Fruit fly (Drosophila melanogaster) whole organism, embryonic: ENCODE results near the gene Ugt35A1.

Experiments used
- Ada2b ChIP-seq: fragments of 200-800 bp; sonication (Bioruptor generic); IDR thresholded peaks from 2 replicates; pipeline ENCODE4 v1.3.6; 2022; ENCODE audit warnings: missing biosample characterization, missing genetic modification characterization
- Antp ChIP-seq: fragments of 200-800 bp; sonication (Bioruptor generic); optimal IDR thresholded peaks from 3 replicates; lab custom pipeline; 2016; ENCODE audit warnings: missing biosample characterization, missing genetic modification characterization
- C15 ChIP-seq: fragments of 200-800 bp; sonication (Bioruptor generic); IDR thresholded peaks from 3 replicates; pipeline ENCODE4 v1.3.6; 2022; ENCODE audit warnings: missing biosample characterization, missing genetic modification characterization
- CG11247 ChIP-seq: fragments of 200-800 bp; sonication (Bioruptor generic); IDR thresholded peaks from 2 replicates; pipeline ENCODE4 v1.3.6; 2022; ENCODE audit warnings: missing biosample characterization, missing genetic modification characterization
- CG11398 ChIP-seq: fragments of 200-800 bp; sonication (Bioruptor generic); optimal IDR thresholded peaks from 2 replicates; lab custom pipeline; 2016; ENCODE audit warnings: missing biosample characterization, missing genetic modification characterization
- CG11560 ChIP-seq: fragments of 200-800 bp; sonication (Bioruptor generic); IDR thresholded peaks from 3 replicates; pipeline ENCODE4 v1.3.6; 2022; ENCODE audit warnings: missing biosample characterization, missing genetic modification characterization
- CG12391 ChIP-seq: fragments of 200-800 bp; sonication (Bioruptor generic); optimal IDR thresholded peaks from 3 replicates; lab custom pipeline; 2018; ENCODE audit warnings: missing biosample characterization, mild to moderate bottlenecking, missing genetic modification characterization, moderate library complexity
- CG12769 ChIP-seq: fragments of 200-800 bp; sonication (Bioruptor generic); optimal IDR thresholded peaks from 2 replicates; lab custom pipeline; 2019; ENCODE audit warnings: missing biosample characterization, mild to moderate bottlenecking, missing genetic modification characterization, moderate library complexity
- CG17359 ChIP-seq: fragments of 200-800 bp; sonication (Bioruptor generic); optimal IDR thresholded peaks from 3 replicates; lab custom pipeline; 2018; ENCODE audit warnings: missing biosample characterization, mild to moderate bottlenecking, missing genetic modification characterization, moderate library complexity
- CG18476 ChIP-seq: fragments of 200-800 bp; sonication (Bioruptor generic); optimal IDR thresholded peaks from 2 replicates; lab custom pipeline; 2016; ENCODE audit warnings: missing biosample characterization, mild to moderate bottlenecking, missing genetic modification characterization
- CG32767 ChIP-seq: fragments of 200-800 bp; sonication (Bioruptor generic); IDR thresholded peaks from 2 replicates; pipeline ENCODE4 v1.3.6; 2022; ENCODE audit warnings: missing biosample characterization, missing genetic modification characterization
- CG33213 ChIP-seq: fragments of 200-800 bp; sonication (Bioruptor generic); optimal IDR thresholded peaks from 3 replicates; lab custom pipeline; 2016; ENCODE audit warnings: missing biosample characterization, missing genetic modification characterization
- CG4360 ChIP-seq: fragments of 200-800 bp; sonication (Bioruptor generic); IDR thresholded peaks from 2 replicates; pipeline ENCODE4 v1.3.6; 2022; ENCODE audit warnings: missing biosample characterization, missing genetic modification characterization
- CG4617 ChIP-seq: fragments of 200-800 bp; sonication (Bioruptor generic); optimal IDR thresholded peaks from 3 replicates; lab custom pipeline; 2016; ENCODE audit warnings: missing biosample characterization, missing genetic modification characterization, borderline replicate concordance
- CG5245 ChIP-seq: fragments of 200-800 bp; sonication (Bioruptor generic); optimal IDR thresholded peaks from 3 replicates; lab custom pipeline; 2016; ENCODE audit warnings: missing biosample characterization, missing genetic modification characterization
- CG6654 ChIP-seq: fragments of 200-800 bp; sonication (Bioruptor generic); optimal IDR thresholded peaks from 2 replicates; lab custom pipeline; 2017; ENCODE audit warnings: missing biosample characterization, mild to moderate bottlenecking, missing genetic modification characterization
- CG8281 ChIP-seq: fragments of 200-800 bp; sonication (Bioruptor generic); optimal IDR thresholded peaks from 2 replicates; lab custom pipeline; 2018; ENCODE audit warnings: missing biosample characterization, mild to moderate bottlenecking, missing genetic modification characterization, moderate library complexity
- CG8290 ChIP-seq, 3 experiments: fragments of 200-800 bp; sonication (Bioruptor generic); optimal IDR thresholded peaks; 2 replicates each; lab custom pipeline; 2016 to 2019; ENCODE audit warnings: missing biosample characterization in 3 of 3, missing genetic modification characterization in 3 of 3, mild to moderate bottlenecking in 2 of 3, moderate library complexity in 1 of 3
- CG8765 ChIP-seq: fragments of 200-800 bp; sonication (Bioruptor generic); IDR thresholded peaks from 2 replicates; pipeline ENCODE4 v1.3.6; 2022; ENCODE audit warnings: missing biosample characterization, missing genetic modification characterization
- CG9609 ChIP-seq: fragments of 200-800 bp; sonication (Bioruptor generic); optimal IDR thresholded peaks from 3 replicates; lab custom pipeline; 2016; ENCODE audit warnings: missing biosample characterization, missing genetic modification characterization
- Chrac-16 ChIP-seq: fragments of 200-800 bp; sonication (Bioruptor generic); optimal IDR thresholded peaks from 3 replicates; lab custom pipeline; 2016; ENCODE audit warnings: missing biosample characterization, missing genetic modification characterization
- CrebB ChIP-seq: fragments of 200-800 bp; sonication (Bioruptor generic); optimal IDR thresholded peaks from 3 replicates; lab custom pipeline; 2018; ENCODE audit warnings: missing biosample characterization, mild to moderate bottlenecking, missing genetic modification characterization
- Dip2 ChIP-seq: fragments of 200-800 bp; sonication (Bioruptor generic); IDR thresholded peaks from 2 replicates; pipeline ENCODE4 v1.3.6; 2022; ENCODE audit warnings: missing biosample characterization, missing genetic modification characterization
- E2f1 ChIP-seq: fragments of 200-800 bp; sonication (Bioruptor generic); IDR thresholded peaks from 2 replicates; pipeline ENCODE4 v1.3.6; 2022; ENCODE audit warnings: missing biosample characterization, missing genetic modification characterization
- Ets97D ChIP-seq: fragments of 200-800 bp; sonication (Bioruptor generic); optimal IDR thresholded peaks from 3 replicates; lab custom pipeline; 2016; ENCODE audit warnings: missing biosample characterization, missing genetic modification characterization
- HLH4C ChIP-seq: fragments of 200-800 bp; sonication (Bioruptor generic); IDR thresholded peaks from 3 replicates; pipeline ENCODE4 v1.3.6; 2022; ENCODE audit warnings: missing biosample characterization, missing genetic modification characterization; ENCODE audit not compliant: partially characterized antibody
- HmgZ ChIP-seq: fragments of 200-800 bp; sonication (Bioruptor generic); optimal IDR thresholded peaks from 2 replicates; lab custom pipeline; 2018; ENCODE audit warnings: missing biosample characterization, mild to moderate bottlenecking, missing genetic modification characterization
- Lpt ChIP-seq: fragments of >200 bp; optimal IDR thresholded peaks from 2 replicates; lab custom pipeline; 2018; ENCODE audit warnings: missing biosample characterization, missing genetic modification characterization
- Mrtf ChIP-seq: fragments of 200-800 bp; sonication (Bioruptor generic); IDR thresholded peaks from 3 replicates; pipeline ENCODE4 v1.3.6; 2022; ENCODE audit warnings: missing biosample characterization, missing genetic modification characterization
- NfI ChIP-seq: fragments of 200-800 bp; sonication (Bioruptor generic); optimal IDR thresholded peaks from 3 replicates; lab custom pipeline; 2018; ENCODE audit warnings: missing biosample characterization, mild to moderate bottlenecking, missing genetic modification characterization, moderate library complexity
- Oli ChIP-seq: fragments of 200-800 bp; sonication (Bioruptor generic); optimal IDR thresholded peaks from 2 replicates; lab custom pipeline; 2018; ENCODE audit warnings: missing biosample characterization, mild to moderate bottlenecking, missing genetic modification characterization, moderate library complexity
- Opbp ChIP-seq: fragments of 200-800 bp; sonication (Bioruptor generic); IDR thresholded peaks from 3 replicates; pipeline ENCODE4 v1.3.6; 2022; ENCODE audit warnings: missing biosample characterization, missing genetic modification characterization; ENCODE audit not compliant: partially characterized antibody
- Optix ChIP-seq: fragments of 200-800 bp; sonication (Bioruptor generic); IDR thresholded peaks from 3 replicates; pipeline ENCODE4 v1.3.6; 2022; ENCODE audit warnings: missing biosample characterization, missing genetic modification characterization
- al ChIP-seq: fragments of 200-800 bp; sonication (Bioruptor generic); IDR thresholded peaks from 2 replicates; pipeline ENCODE4 v1.3.6; 2022; ENCODE audit warnings: missing biosample characterization, missing genetic modification characterization
- bsh ChIP-seq, 2 experiments: fragments of 200-800 bp; sonication (Bioruptor generic); optimal IDR thresholded peaks; 2 replicates each; lab custom pipeline; 2017 to 2018; ENCODE audit warnings: mild to moderate bottlenecking in 2 of 2, missing biosample characterization in 2 of 2, missing genetic modification characterization in 2 of 2, moderate library complexity in 1 of 2
- cg ChIP-seq: fragments of 200-800 bp; sonication (Bioruptor generic); optimal IDR thresholded peaks from 3 replicates; lab custom pipeline; 2019; ENCODE audit warnings: missing biosample characterization, mild to moderate bottlenecking, missing genetic modification characterization, moderate library complexity
- crc ChIP-seq: fragments of 200-800 bp; sonication (Bioruptor generic); optimal IDR thresholded peaks from 2 replicates; lab custom pipeline; 2016; ENCODE audit warnings: missing biosample characterization, missing genetic modification characterization
- dan ChIP-seq: fragments of 200-800 bp; sonication (Bioruptor generic); IDR thresholded peaks from 2 replicates; pipeline ENCODE4 v1.3.6; 2022; ENCODE audit warnings: missing biosample characterization, missing genetic modification characterization
- ems ChIP-seq: fragments of 200-800 bp; sonication (Bioruptor generic); optimal IDR thresholded peaks from 3 replicates; lab custom pipeline; 2016; ENCODE audit warnings: missing biosample characterization, missing genetic modification characterization
- eyg ChIP-seq: fragments of 200-800 bp; sonication (Bioruptor generic); optimal IDR thresholded peaks from 3 replicates; lab custom pipeline; 2016; ENCODE audit warnings: missing biosample characterization, missing genetic modification characterization
- fd64A ChIP-seq: fragments of 200-800 bp; sonication (Bioruptor generic); optimal IDR thresholded peaks from 3 replicates; lab custom pipeline; 2018; ENCODE audit warnings: missing biosample characterization, mild to moderate bottlenecking, missing genetic modification characterization
- gce ChIP-seq: fragments of 200-800 bp; sonication (Bioruptor generic); IDR thresholded peaks from 3 replicates; pipeline ENCODE4 v1.3.6; 2022; ENCODE audit warnings: missing biosample characterization, missing genetic modification characterization
- gt ChIP-seq: fragments of 200-800 bp; sonication (Bioruptor generic); IDR thresholded peaks from 2 replicates; pipeline ENCODE4 v1.3.6; 2022; ENCODE audit warnings: missing biosample characterization, missing genetic modification characterization
- insv ChIP-seq, 2 experiments: fragments of 200-800 bp; sonication (Bioruptor generic); optimal IDR thresholded peaks; 3 replicates each; lab custom pipeline; 2016 to 2018; ENCODE audit warnings: missing biosample characterization in 2 of 2, missing genetic modification characterization in 2 of 2
- org-1 ChIP-seq: fragments of 200-800 bp; sonication (Bioruptor generic); optimal IDR thresholded peaks from 2 replicates; lab custom pipeline; 2017; ENCODE audit warnings: missing biosample characterization, missing genetic modification characterization
- peb ChIP-seq: fragments of 200-800 bp; sonication (Bioruptor generic); IDR thresholded peaks from 2 replicates; pipeline ENCODE4 v1.3.6; 2022; ENCODE audit warnings: missing biosample characterization, missing genetic modification characterization
- sens ChIP-seq: fragments of 200-800 bp; sonication (Bioruptor generic); peaks from one replicate; lab custom pipeline; 2016; ENCODE audit warnings: missing biosample characterization, missing genetic modification characterization
- shn ChIP-seq: fragments of 200-800 bp; sonication (Bioruptor generic); optimal IDR thresholded peaks from 3 replicates; lab custom pipeline; 2016; ENCODE audit warnings: missing biosample characterization, missing genetic modification characterization
- sisA ChIP-seq: fragments of 200-800 bp; sonication (Bioruptor generic); IDR thresholded peaks from 2 replicates; pipeline ENCODE4 v1.3.6; 2022; ENCODE audit warnings: missing biosample characterization, missing genetic modification characterization
- sr ChIP-seq: fragments of 200-800 bp; sonication (Bioruptor generic); IDR thresholded peaks from 3 replicates; pipeline ENCODE4 v1.3.6; 2022; ENCODE audit warnings: missing biosample characterization, missing genetic modification characterization
- unc-4 ChIP-seq: fragments of 200-800 bp; sonication (Bioruptor generic); IDR thresholded peaks from 2 replicates; pipeline ENCODE4 v1.3.6; 2022; ENCODE audit warnings: missing biosample characterization, missing genetic modification characterization; ENCODE audit not compliant: partially characterized antibody

Ugt35A1 gene

DNA sequence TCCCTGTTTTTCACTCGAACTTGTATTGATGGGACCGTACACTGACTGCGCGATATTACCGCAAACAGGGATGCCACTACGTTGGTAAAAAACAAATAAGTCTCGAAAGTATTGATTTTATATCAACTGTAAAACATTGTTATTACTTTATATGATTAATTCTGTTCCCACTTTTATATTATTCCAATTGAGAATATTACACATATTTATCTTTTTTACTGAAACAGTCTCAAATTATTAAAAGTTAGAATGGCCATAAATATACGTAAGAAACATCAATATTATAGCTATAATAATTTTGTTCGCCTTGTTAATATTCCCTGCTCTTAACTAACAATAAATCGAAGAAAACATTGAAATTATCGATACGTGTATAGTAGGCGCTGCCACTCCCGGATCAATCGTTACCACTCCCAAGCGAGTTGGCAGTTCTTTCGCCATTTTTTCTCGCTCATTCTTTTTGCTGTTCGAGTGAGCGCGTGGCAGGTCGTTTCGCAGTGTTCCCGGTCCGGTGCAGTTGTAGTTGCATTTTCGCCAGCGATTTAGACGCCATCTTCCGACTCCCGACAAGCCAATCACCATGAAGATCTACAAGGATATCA lies 37.4 kb upstream of the Ugt35A1 start, which contains the start of the genes SdhC and Tctp (continued):
- peak in 1 of 2 experiments; percentile 15 for TF ChIP-seq insv (GFP tag; optimal IDR thresholded peaks at IDR 0.05; lab: Kevin White, UChicago)
- TF ChIP-seq shn (GFP tag; lab: Kevin White, UChicago): peak; percentile 38
- TF ChIP-seq Optix (GFP tag; lab: Robert Waterston, UW): no peak
- TF ChIP-seq CG8765 (GFP tag; lab: Robert Waterston, UW): no peak
- no peak for TF ChIP-seq org-1 (GFP tag; lab: Kevin White, UChicago)
- TF ChIP-seq CG12391 (tag; lab: Kevin White, UChicago): peak; percentile 77
- TF ChIP-seq CG11560 (tag; lab: Robert Waterston, UW): no peak
- TF ChIP-seq Dip2 (GFP tag; lab: Robert Waterston, UW): no peak
- TF ChIP-seq dan (GFP tag; lab: Robert Waterston, UW): no peak
- TF ChIP-seq eyg (GFP tag; lab: Kevin White, UChicago): no peak
- TF ChIP-seq Chrac-16 (GFP tag; lab: Kevin White, UChicago): peak; percentile 27
- TF ChIP-seq CG18476: peak; percentile 38
- TF ChIP-seq sr (GFP tag; lab: Robert Waterston, UW): no peak
- peak; percentile 19 for TF ChIP-seq CG33213 (GFP tag; lab: Kevin White, UChicago)
- no peak for TF ChIP-seq CG4360
- TF ChIP-seq gce (GFP tag; lab: Robert Waterston, UW): no peak
- TF ChIP-seq CG17359 (tag; lab: Kevin White, UChicago): no peak
- peak; percentile 38 for TF ChIP-seq NfI
- peak in 1 of 2 experiments; percentile 20 for TF ChIP-seq bsh (GFP tag; optimal IDR thresholded peaks at IDR 0.05; lab: Kevin White, UChicago)
- TF ChIP-seq ems: no peak
- peak; percentile 38 for TF ChIP-seq CG4617 (GFP tag; lab: Kevin White, UChicago)
- TF ChIP-seq Ada2b (GFP tag; lab: Robert Waterston, UW): no peak
- peak; percentile 28 for TF ChIP-seq CG8290 (GFP tag; optimal IDR thresholded peaks at IDR 0.05; lab: Kevin White, UChicago)
- TF ChIP-seq CG8290 (tag; optimal IDR thresholded peaks at IDR 0.05; lab: Kevin White, UChicago): peak in 1 of 2 experiments; percentile 71
- TF ChIP-seq E2f1 (GFP tag; lab: Robert Waterston, UW): no peak
- no peak for TF ChIP-seq Lpt (GFP tag; lab: Kevin White, UChicago)
- TF ChIP-seq CrebB (tag; lab: Kevin White, UChicago): no peak
- TF ChIP-seq CG6654 (GFP tag; lab: Kevin White, UChicago): no peak
- TF ChIP-seq sens (GFP tag; lab: Kevin White, UChicago): peak; percentile 90
- TF ChIP-seq Oli (tag; lab: Kevin White, UChicago): no peak
- TF ChIP-seq Mrtf (GFP tag; lab: Robert Waterston, UW): no peak
- no peak for TF ChIP-seq Opbp (GFP tag; lab: Robert Waterston, UW)
- TF ChIP-seq Antp: peak; percentile 22
- no peak for TF ChIP-seq al (GFP tag; lab: Robert Waterston, UW)
- TF ChIP-seq CG11398: no peak
- TF ChIP-seq CG8281: no peak
- peak; percentile 66 for TF ChIP-seq CG12769
- no peak for TF ChIP-seq gt
- no peak for TF ChIP-seq CG9609 (GFP tag; lab: Kevin White, UChicago)
- TF ChIP-seq Ets97D: peak; percentile 87
- TF ChIP-seq fd64A: no peak
- TF ChIP-seq sisA (GFP tag; lab: Robert Waterston, UW): no peak
- TF ChIP-seq crc (GFP tag; lab: Kevin White, UChicago): no peak
- no peak for TF ChIP-seq HLH4C (GFP tag; lab: Robert Waterston, UW)
- TF ChIP-seq unc-4 (GFP tag; lab: Robert Waterston, UW): 0 out of 2 replicates have a peak, but pooled peaks have one; percentile 51
- TF ChIP-seq CG11247 (GFP tag; lab: Robert Waterston, UW): no peak
- TF ChIP-seq peb: 0 out of 2 replicates have a peak, but pooled peaks have one; percentile 7
- no peak for TF ChIP-seq CG5245 (GFP tag; lab: Kevin White, UChicago)
- TF ChIP-seq HmgZ (tag; lab: Kevin White, UChicago): peak; percentile 40
- no peak for TF ChIP-seq CG32767 (GFP tag; lab: Robert Waterston, UW)
- TF ChIP-seq C15 (GFP tag; lab: Robert Waterston, UW): no peak
- TF ChIP-seq cg (GFP tag; lab: Kevin White, UChicago): no peak
